Fruit fly (Drosophila melanogaster): Measurements from ENCODE around the gene CG14561.

Gene CG14561

DNA sequence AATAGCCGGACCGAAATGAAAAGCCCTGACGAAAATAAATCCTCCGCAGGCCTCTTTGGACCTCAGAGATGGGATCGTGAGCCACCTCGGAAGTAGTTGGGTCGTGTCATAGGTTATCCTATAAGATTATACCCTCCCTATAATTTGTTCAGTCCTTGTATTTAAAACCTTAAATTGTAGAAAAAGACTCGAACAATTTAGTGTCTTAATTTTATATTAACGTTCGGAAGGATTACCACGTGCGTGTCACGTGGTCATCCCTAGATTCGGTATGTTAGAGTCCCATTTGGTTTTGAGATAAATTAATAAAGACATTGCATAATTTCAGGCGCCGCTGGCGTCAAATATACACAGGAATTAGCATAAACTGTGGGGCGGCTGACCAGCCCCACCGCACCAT is 12.4 kb downstream of the CG14561 start:
- no peak for TF ChIP-seq ttk (optimal IDR thresholded peaks at IDR 0.05)
- TF ChIP-seq h (optimal IDR thresholded peaks at IDR 0.05): no peak
- no peak for TF ChIP-seq insv (optimal IDR thresholded peaks at IDR 0.05)
- no peak for TF ChIP-seq psq (optimal IDR thresholded peaks at IDR 0.05)
- TF ChIP-seq Myc (optimal IDR thresholded peaks at IDR 0.05): no peak

DNA sequence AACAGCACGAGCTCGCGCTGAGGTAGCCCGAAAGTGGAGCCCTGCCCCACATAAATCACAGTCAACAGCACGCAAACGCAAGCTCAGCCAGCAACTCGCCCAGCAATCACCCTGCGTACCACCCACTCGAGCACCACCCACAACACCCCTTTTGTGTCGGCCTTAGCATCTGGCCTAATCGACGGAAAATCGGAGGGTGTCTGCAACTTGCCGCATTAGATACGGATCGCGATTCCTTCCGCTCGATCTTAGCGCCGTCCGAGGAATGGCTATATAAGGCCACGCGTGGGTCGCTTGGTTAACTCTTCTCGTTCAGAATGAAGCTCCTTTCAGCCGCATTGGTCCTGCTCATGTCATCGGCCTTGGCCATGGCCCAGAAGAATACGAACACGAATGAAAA is 14.3 kb downstream of the CG14561 start, which contains the start of gene Sfp79B:
Gene Sfp79B, plus strand, starts transcription at position 301 of the 400 bp plus-strand sequence.
- TF ChIP-seq ttk (optimal IDR thresholded peaks at IDR 0.05) (no peak), Sin3A (optimal IDR thresholded peaks at IDR 0.05) (no peak), psq (optimal IDR thresholded peaks at IDR 0.05) (no peak), Myc (optimal IDR thresholded peaks at IDR 0.05) (no peak), insv (optimal IDR thresholded peaks at IDR 0.05) (no peak), h (optimal IDR thresholded peaks at IDR 0.05) (no peak)

DNA sequence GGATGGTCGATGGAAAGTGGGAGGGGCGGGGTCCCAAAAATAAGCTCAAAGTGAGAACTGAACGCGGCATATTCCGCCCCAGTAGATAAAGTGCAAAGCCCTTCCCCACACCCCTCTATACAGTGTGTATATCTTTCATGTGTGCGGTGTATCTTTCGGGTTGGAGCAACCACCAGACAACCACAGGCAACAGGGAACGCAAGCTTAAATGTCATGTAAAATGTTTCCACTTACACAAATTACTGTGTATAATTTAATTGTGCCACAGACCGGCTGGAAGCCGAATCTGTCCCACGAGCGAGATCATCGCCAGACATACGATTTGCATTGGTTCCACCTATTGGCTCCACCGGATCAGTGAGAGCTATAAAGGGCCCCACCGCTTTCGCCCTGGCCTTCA is 16.7 kb downstream of the CG14561 start, which contains the start of gene msopa:
Gene msopa, plus strand, starts transcription at position 301 of the 400 bp plus-strand sequence.
- TF ChIP-seq Sin3A (optimal IDR thresholded peaks at IDR 0.05) (no peak), Myc (optimal IDR thresholded peaks at IDR 0.05) (no peak), ttk (optimal IDR thresholded peaks at IDR 0.05) (no peak), psq (optimal IDR thresholded peaks at IDR 0.05) (no peak), insv (optimal IDR thresholded peaks at IDR 0.05) (no peak), h (optimal IDR thresholded peaks at IDR 0.05) (no peak)

DNA sequence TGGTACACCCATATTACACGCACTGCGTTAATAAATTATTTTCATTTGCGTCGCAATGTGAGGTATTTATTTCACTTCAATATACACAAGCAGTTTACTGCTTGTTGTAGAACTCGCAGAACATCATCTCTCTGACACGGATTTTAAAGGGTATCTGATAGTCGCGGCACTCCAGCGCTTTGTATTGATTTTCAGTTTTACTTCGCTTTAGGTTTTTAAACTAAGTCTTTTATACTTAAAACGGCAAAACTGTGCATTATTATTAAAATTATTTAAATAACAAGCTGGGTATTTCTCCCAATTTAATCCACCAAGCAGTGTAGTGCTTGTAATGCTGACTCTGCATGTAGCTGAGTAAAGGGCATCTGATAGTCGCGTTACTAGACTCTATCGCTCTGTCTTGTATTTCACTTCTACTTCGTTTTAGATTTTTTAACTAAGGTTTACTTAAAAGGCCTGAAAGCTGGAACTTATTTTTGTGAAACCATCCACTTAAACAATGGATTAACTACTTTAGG is 17.5 kb downstream of the CG14561 start:
- TF ChIP-seq ttk (optimal IDR thresholded peaks at IDR 0.05): no peak
- TF ChIP-seq h (optimal IDR thresholded peaks at IDR 0.05): no peak
- TF ChIP-seq insv (optimal IDR thresholded peaks at IDR 0.05): no peak
- no peak for TF ChIP-seq Myc (optimal IDR thresholded peaks at IDR 0.05)
- TF ChIP-seq Sin3A (optimal IDR thresholded peaks at IDR 0.05): no peak
- no peak for TF ChIP-seq psq (optimal IDR thresholded peaks at IDR 0.05)

DNA sequence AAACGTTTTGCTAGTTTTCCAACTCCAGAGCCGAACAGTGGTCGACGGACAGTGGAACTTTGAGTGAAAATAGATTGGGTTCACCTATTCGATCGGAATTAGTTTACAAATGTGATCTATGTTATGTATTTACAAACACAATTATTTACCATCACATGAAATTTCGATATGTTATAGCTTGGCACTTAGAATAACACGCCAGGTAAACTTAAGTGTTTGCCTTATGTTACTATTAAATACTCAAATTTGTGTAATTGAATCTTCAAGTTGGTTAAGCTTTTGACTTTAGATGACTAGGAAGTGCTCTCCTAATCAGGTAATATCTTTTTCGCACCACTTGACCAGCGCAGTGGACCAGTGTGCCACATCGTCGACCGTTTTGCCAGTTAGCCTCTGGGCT is 25.6 kb downstream of the CG14561 start:
- no peak for TF ChIP-seq insv (optimal IDR thresholded peaks at IDR 0.05)
- no peak for TF ChIP-seq ttk (optimal IDR thresholded peaks at IDR 0.05)
- no peak for TF ChIP-seq Myc (optimal IDR thresholded peaks at IDR 0.05)
- TF ChIP-seq psq (optimal IDR thresholded peaks at IDR 0.05): no peak
- TF ChIP-seq Sin3A (optimal IDR thresholded peaks at IDR 0.05): no peak
- TF ChIP-seq h (optimal IDR thresholded peaks at IDR 0.05): no peak

DNA sequence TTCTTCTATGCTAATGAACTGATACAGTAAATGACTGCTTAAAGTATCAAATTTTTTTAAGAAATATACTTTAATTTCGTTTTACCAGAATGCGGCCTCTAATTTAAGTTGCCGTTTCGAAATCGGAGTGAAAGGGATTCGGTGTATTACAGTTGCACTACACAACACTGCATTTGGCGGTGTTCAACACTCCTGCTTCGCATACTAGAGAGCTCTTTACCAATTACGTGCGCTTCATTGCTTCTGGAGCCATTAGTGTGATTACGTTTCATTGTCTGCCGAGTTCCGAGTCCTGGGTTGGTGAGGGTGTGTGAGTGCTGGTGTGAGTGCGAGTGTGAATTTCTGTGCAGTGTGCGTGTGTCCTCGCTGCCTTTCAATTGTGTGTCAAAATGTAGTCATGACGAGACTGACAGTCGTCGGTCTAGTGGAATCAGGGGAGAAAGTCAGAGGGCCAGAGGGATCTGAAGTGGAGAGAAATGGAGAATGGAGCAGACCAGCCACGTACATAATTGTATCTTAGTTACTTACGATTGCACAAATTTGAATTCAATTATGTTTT is 28.7 kb downstream of the CG14561 start:
- TF ChIP-seq h (optimal IDR thresholded peaks at IDR 0.05) (no peak), insv (optimal IDR thresholded peaks at IDR 0.05) (no peak), Sin3A (optimal IDR thresholded peaks at IDR 0.05) (no peak), ttk (optimal IDR thresholded peaks at IDR 0.05) (no peak), psq (optimal IDR thresholded peaks at IDR 0.05) (no peak), Myc (optimal IDR thresholded peaks at IDR 0.05) (no peak)

DNA sequence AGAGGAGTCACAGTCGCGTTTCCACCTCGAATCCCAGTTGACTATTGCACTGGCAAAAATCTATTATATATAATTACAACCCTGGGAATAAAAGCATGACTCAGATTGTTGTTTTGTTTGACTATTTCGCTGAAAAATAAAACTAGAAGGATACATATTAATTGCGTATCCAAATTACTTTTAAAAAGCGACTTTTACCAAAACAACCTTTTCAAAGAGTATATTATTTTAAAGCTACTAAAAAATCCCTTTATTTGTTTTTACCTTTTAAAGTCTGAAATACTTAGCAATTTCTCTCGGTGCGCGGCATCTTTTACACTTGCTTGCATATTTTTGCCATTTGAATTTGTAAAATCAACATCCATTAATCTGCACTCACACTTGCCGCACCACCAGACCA is 41.0 kb downstream of the CG14561 start:
- TF ChIP-seq insv (optimal IDR thresholded peaks at IDR 0.05) (no peak), Myc (optimal IDR thresholded peaks at IDR 0.05) (no peak), ttk (optimal IDR thresholded peaks at IDR 0.05) (no peak), h (optimal IDR thresholded peaks at IDR 0.05) (no peak), psq (optimal IDR thresholded peaks at IDR 0.05) (no peak), Sin3A (optimal IDR thresholded peaks at IDR 0.05) (no peak)

DNA sequence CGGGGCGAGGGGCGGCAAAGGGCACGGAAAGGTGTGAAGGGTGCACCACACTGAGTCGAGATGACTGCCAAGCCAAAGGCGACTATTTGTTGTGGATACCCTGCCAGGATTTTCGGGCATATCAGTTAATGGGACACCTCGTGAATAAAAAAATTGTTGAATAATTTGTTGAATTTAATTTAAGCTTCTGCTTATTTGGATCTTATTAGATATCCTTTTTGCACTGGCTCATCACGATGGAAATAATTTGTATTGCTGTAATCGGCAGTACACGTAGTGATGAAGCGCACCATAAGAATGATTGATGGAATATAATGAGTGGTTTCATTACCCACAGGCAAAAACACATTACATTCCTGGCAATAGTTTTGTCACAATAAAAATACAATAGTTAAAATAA is 44.2 kb downstream of the CG14561 start:
- TF ChIP-seq Sin3A (optimal IDR thresholded peaks at IDR 0.05) (no peak), Myc (optimal IDR thresholded peaks at IDR 0.05) (no peak), psq (optimal IDR thresholded peaks at IDR 0.05) (no peak), insv (optimal IDR thresholded peaks at IDR 0.05) (no peak), h (optimal IDR thresholded peaks at IDR 0.05) (no peak), ttk (optimal IDR thresholded peaks at IDR 0.05) (no peak)

DNA sequence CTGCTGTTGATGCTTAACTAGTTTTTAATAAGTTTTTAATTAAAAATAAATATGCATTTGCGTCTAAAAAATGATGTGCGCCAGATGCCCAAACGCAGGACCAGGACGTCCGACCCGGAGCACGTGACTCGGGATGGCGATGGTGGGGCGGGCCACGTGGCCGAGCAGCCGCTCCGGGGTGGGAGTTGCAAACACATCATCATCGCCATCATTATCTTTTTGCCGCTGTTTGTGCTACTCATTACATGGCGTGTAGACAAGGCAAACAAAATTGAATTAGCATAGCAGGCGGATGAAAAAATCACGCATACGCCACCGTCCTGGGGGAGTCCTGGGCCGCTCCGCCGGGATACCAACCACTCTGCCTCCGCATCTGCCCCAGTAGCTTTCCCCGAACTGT is 47.5 kb downstream of the CG14561 start:
- TF ChIP-seq h (optimal IDR thresholded peaks at IDR 0.05) (no peak), psq (optimal IDR thresholded peaks at IDR 0.05) (no peak), ttk (optimal IDR thresholded peaks at IDR 0.05) (no peak), Myc (optimal IDR thresholded peaks at IDR 0.05) (no peak)
